Fruit fly (Drosophila melanogaster) whole organism, embryonic: ENCODE data around the gene CG3097.

Experiments used
- Bteb2 ChIP-seq: fragments of 200-800 bp; sonication (Bioruptor generic); optimal IDR thresholded peaks from 2 replicates; lab custom pipeline; 2016; ENCODE audit warnings: missing biosample characterization, missing genetic modification characterization
- CG10565 ChIP-seq: fragments of 200-800 bp; sonication (Bioruptor generic); optimal IDR thresholded peaks from 3 replicates; lab custom pipeline; 2016; ENCODE audit warnings: missing biosample characterization, mild to moderate bottlenecking, missing genetic modification characterization
- CG10979 ChIP-seq: fragments of 200-800 bp; sonication (Bioruptor generic); optimal IDR thresholded peaks from 2 replicates; lab custom pipeline; 2018; ENCODE audit warnings: missing biosample characterization, mild to moderate bottlenecking, missing genetic modification characterization, moderate library complexity
- CG11093 ChIP-seq: fragments of 200-800 bp; sonication (Bioruptor generic); IDR thresholded peaks from 3 replicates; pipeline ENCODE4 v1.3.6; 2022; ENCODE audit warnings: missing biosample characterization, missing genetic modification characterization
- CG11696 ChIP-seq: fragments of 200-800 bp; sonication (Bioruptor generic); IDR thresholded peaks from 2 replicates; pipeline ENCODE4 v1.3.6; 2022; ENCODE audit warnings: missing biosample characterization, missing genetic modification characterization
- CG12236 ChIP-seq: fragments of 200-800 bp; sonication (Bioruptor generic); optimal IDR thresholded peaks from 2 replicates; lab custom pipeline; 2016; ENCODE audit warnings: missing biosample characterization, missing genetic modification characterization
- CG12299 ChIP-seq: fragments of 200-800 bp; sonication (Bioruptor generic); optimal IDR thresholded peaks from 2 replicates; lab custom pipeline; 2018; ENCODE audit warnings: missing biosample characterization, mild to moderate bottlenecking, missing genetic modification characterization
- CG14050 ChIP-seq: fragments of 200-800 bp; sonication (Bioruptor generic); IDR thresholded peaks from 3 replicates; pipeline ENCODE4 v1.3.6; 2022; ENCODE audit warnings: missing biosample characterization, missing genetic modification characterization
- CG17385 ChIP-seq: fragments of 200-800 bp; sonication (Bioruptor generic); optimal IDR thresholded peaks from 3 replicates; lab custom pipeline; 2018; ENCODE audit warnings: missing biosample characterization, mild to moderate bottlenecking, missing genetic modification characterization
- CG17912 ChIP-seq: fragments of 200-800 bp; sonication (Bioruptor generic); optimal IDR thresholded peaks from 2 replicates; lab custom pipeline; 2018; ENCODE audit warnings: missing biosample characterization, mild to moderate bottlenecking, missing genetic modification characterization
- CG18011 ChIP-seq: fragments of 200-800 bp; sonication (Bioruptor generic); optimal IDR thresholded peaks from 2 replicates; lab custom pipeline; 2017; ENCODE audit warnings: missing biosample characterization, missing genetic modification characterization, mild to moderate bottlenecking, moderate library complexity, missing genotype
- CG18262 ChIP-seq: fragments of 200-800 bp; optimal IDR thresholded peaks from 3 replicates; lab custom pipeline; 2019; ENCODE audit warnings: missing biosample characterization, mild to moderate bottlenecking, missing genetic modification characterization, moderate library complexity
- CG2129 ChIP-seq: fragments of 200-800 bp; sonication (Bioruptor generic); IDR thresholded peaks from 2 replicates; pipeline ENCODE4 v1.3.6; 2022; ENCODE audit warnings: missing biosample characterization, missing genetic modification characterization; ENCODE audit not compliant: partially characterized antibody
- CG3163 ChIP-seq: fragments of 200-800 bp; sonication (Bioruptor generic); optimal IDR thresholded peaks from 3 replicates; lab custom pipeline; 2016; ENCODE audit warnings: missing biosample characterization, missing genetic modification characterization
- CG4360 ChIP-seq: fragments of 200-800 bp; sonication (Bioruptor generic); IDR thresholded peaks from 2 replicates; pipeline ENCODE4 v1.3.6; 2022; ENCODE audit warnings: missing biosample characterization, missing genetic modification characterization
- CG5953 ChIP-seq: fragments of 200-800 bp; sonication (Bioruptor generic); IDR thresholded peaks from 2 replicates; pipeline ENCODE4 v1.3.6; 2022; ENCODE audit warnings: missing biosample characterization, missing genetic modification characterization
- CG7372 ChIP-seq: fragments of 200-800 bp; sonication (Bioruptor generic); IDR thresholded peaks from 2 replicates; pipeline ENCODE4 v1.3.6; 2022; ENCODE audit warnings: missing biosample characterization, missing genetic modification characterization
- CG9727 ChIP-seq: fragments of 200-800 bp; sonication (Bioruptor generic); optimal IDR thresholded peaks from 3 replicates; lab custom pipeline; 2017; ENCODE audit warnings: missing biosample characterization, mild to moderate bottlenecking, missing genetic modification characterization
- CHES-1-like ChIP-seq: fragments of 200-800 bp; sonication (Bioruptor generic); optimal IDR thresholded peaks from 2 replicates; lab custom pipeline; 2016; ENCODE audit warnings: missing biosample characterization, missing genetic modification characterization
- CTCF ChIP-seq: fragments of 200-800 bp; sonication (Bioruptor generic); optimal IDR thresholded peaks from 2 replicates; lab custom pipeline; 2017; ENCODE audit warnings: missing biosample characterization, mild to moderate bottlenecking, missing genetic modification characterization, moderate library complexity
- CkIIα-i1 ChIP-seq: fragments of 200-800 bp; sonication (Bioruptor generic); IDR thresholded peaks from 2 replicates; pipeline ENCODE4 v1.3.6; 2022; ENCODE audit warnings: missing biosample characterization, missing genetic modification characterization
- E2f1 ChIP-seq: fragments of 200-800 bp; sonication (Bioruptor generic); IDR thresholded peaks from 2 replicates; pipeline ENCODE4 v1.3.6; 2022; ENCODE audit warnings: missing biosample characterization, missing genetic modification characterization
- H2.0 ChIP-seq: fragments of 200-800 bp; sonication (Bioruptor generic); IDR thresholded peaks from 2 replicates; pipeline ENCODE4 v1.3.6; 2022; ENCODE audit warnings: missing biosample characterization, missing genetic modification characterization
- Hr78 ChIP-seq, 2 experiments: fragments of 200-800 bp in 1 of 2; fragments of >200 bp in 1 of 2; sonication (Bioruptor generic) in 1 of 2; optimal IDR thresholded peaks; 2 replicates each; lab custom pipeline; 2017 to 2019; ENCODE audit warnings: missing biosample characterization in 2 of 2, missing genetic modification characterization in 2 of 2, mild to moderate bottlenecking in 1 of 2, moderate library complexity in 1 of 2
- Mrtf ChIP-seq: fragments of 200-800 bp; sonication (Bioruptor generic); IDR thresholded peaks from 3 replicates; pipeline ENCODE4 v1.3.6; 2022; ENCODE audit warnings: missing biosample characterization, missing genetic modification characterization
- NfI ChIP-seq: fragments of 200-800 bp; sonication (Bioruptor generic); optimal IDR thresholded peaks from 3 replicates; lab custom pipeline; 2018; ENCODE audit warnings: missing biosample characterization, mild to moderate bottlenecking, missing genetic modification characterization, moderate library complexity
- PHDP ChIP-seq: fragments of 200-800 bp; sonication (Bioruptor generic); optimal IDR thresholded peaks from 3 replicates; lab custom pipeline; 2018; ENCODE audit warnings: missing biosample characterization, mild to moderate bottlenecking, missing genetic modification characterization, moderate library complexity
- Trl ChIP-seq, 3 experiments: fragments of >200 bp in 2 of 3; fragments of 200-800 bp in 1 of 3; sonication (Bioruptor generic) in 1 of 3; optimal IDR thresholded peaks; 2 replicates in 1 of 3; 3 replicates in 2 of 3; lab custom pipeline; 2016 to 2017; ENCODE audit warnings: missing biosample characterization in 1 of 3, missing genetic modification characterization in 1 of 3
- YL-1 ChIP-seq: fragments of 200-800 bp; sonication (Bioruptor generic); optimal IDR thresholded peaks from 3 replicates; lab custom pipeline; 2017; ENCODE audit warnings: missing biosample characterization, mild to moderate bottlenecking, missing genetic modification characterization
- az2 ChIP-seq: fragments of 200-800 bp; sonication (Bioruptor generic); optimal IDR thresholded peaks from 3 replicates; lab custom pipeline; 2016; ENCODE audit warnings: missing biosample characterization, missing genetic modification characterization
- cad ChIP-seq: fragments of >200 bp; optimal IDR thresholded peaks from 2 replicates; lab custom pipeline; 2017; ENCODE audit warnings: missing biosample characterization, missing genetic modification characterization
- cg ChIP-seq: fragments of 200-800 bp; sonication (Bioruptor generic); optimal IDR thresholded peaks from 3 replicates; lab custom pipeline; 2019; ENCODE audit warnings: missing biosample characterization, mild to moderate bottlenecking, missing genetic modification characterization, moderate library complexity
- chinmo ChIP-seq: fragments of 200-800 bp; sonication (Bioruptor generic); IDR thresholded peaks from 4 replicates; pipeline ENCODE4 v1.3.6; 2022; ENCODE audit warnings: missing biosample characterization, missing genetic modification characterization; ENCODE audit not compliant: partially characterized antibody
- disco-r ChIP-seq: fragments of 200-800 bp; sonication (Bioruptor generic); optimal IDR thresholded peaks from 2 replicates; lab custom pipeline; 2016; ENCODE audit warnings: missing biosample characterization, missing genetic modification characterization
- dm ChIP-seq: fragments of 200-800 bp; sonication (Bioruptor generic); optimal IDR thresholded peaks from 3 replicates; lab custom pipeline; 2016; ENCODE audit warnings: missing biosample characterization, missing genetic modification characterization
- dmrt11E ChIP-seq: fragments of 200-800 bp; sonication (Bioruptor generic); optimal IDR thresholded peaks from 3 replicates; lab custom pipeline; 2018; ENCODE audit warnings: missing biosample characterization, mild to moderate bottlenecking, missing genetic modification characterization, moderate library complexity
- exex ChIP-seq: fragments of 200-800 bp; sonication (Bioruptor generic); optimal IDR thresholded peaks from 4 replicates; lab custom pipeline; 2018; ENCODE audit warnings: missing biosample characterization, mild to moderate bottlenecking, missing genetic modification characterization, moderate library complexity
- grn ChIP-seq: fragments of 200-800 bp; sonication (Bioruptor generic); optimal IDR thresholded peaks from 3 replicates; lab custom pipeline; 2017; ENCODE audit warnings: missing biosample characterization, missing genetic modification characterization
- insv ChIP-seq, 2 experiments: fragments of 200-800 bp; sonication (Bioruptor generic); optimal IDR thresholded peaks; 3 replicates each; lab custom pipeline; 2016 to 2018; ENCODE audit warnings: missing biosample characterization in 2 of 2, missing genetic modification characterization in 2 of 2
- lbe ChIP-seq: fragments of 200-800 bp; sonication (Bioruptor generic); optimal IDR thresholded peaks from 2 replicates; lab custom pipeline; 2016; ENCODE audit warnings: missing biosample characterization, mild to moderate bottlenecking, missing genetic modification characterization
- lov ChIP-seq, 2 experiments: fragments of 200-800 bp in 1 of 2; fragments of >200 bp in 1 of 2; sonication (Bioruptor generic) in 1 of 2; IDR thresholded peaks in 1 of 2; optimal IDR thresholded peaks in 1 of 2; 2 replicates in 1 of 2; 3 replicates in 1 of 2; pipeline versions ENCODE4 v1.3.6 to Lab custom; 2017 to 2022; ENCODE audit warnings: missing biosample characterization in 1 of 2, missing genetic modification characterization in 1 of 2
- nmo ChIP-seq: fragments of 200-800 bp; sonication (Bioruptor generic); optimal IDR thresholded peaks from 2 replicates; lab custom pipeline; 2018; ENCODE audit warnings: missing biosample characterization, mild to moderate bottlenecking, missing genetic modification characterization, moderate library complexity
- repo ChIP-seq: fragments of 200-800 bp; sonication (Bioruptor generic); optimal IDR thresholded peaks from 2 replicates; lab custom pipeline; 2016; ENCODE audit warnings: missing biosample characterization, missing genetic modification characterization
- row ChIP-seq: fragments of 200-800 bp; sonication (Bioruptor generic); IDR thresholded peaks from 3 replicates; pipeline ENCODE4 v1.3.6; 2022; ENCODE audit warnings: missing biosample characterization, missing genetic modification characterization
- scrt ChIP-seq: fragments of 200-800 bp; sonication (Bioruptor generic); optimal IDR thresholded peaks from 2 replicates; lab custom pipeline; 2018; ENCODE audit warnings: missing biosample characterization, mild to moderate bottlenecking, missing genetic modification characterization, moderate library complexity
- so ChIP-seq: fragments of 200-800 bp; sonication (Bioruptor generic); IDR thresholded peaks from 3 replicates; pipeline ENCODE4 v1.3.6; 2022; ENCODE audit warnings: missing biosample characterization, missing genetic modification characterization
- tap ChIP-seq: fragments of 200-800 bp; optimal IDR thresholded peaks from 3 replicates; lab custom pipeline; 2019; ENCODE audit warnings: missing biosample characterization, mild to moderate bottlenecking, missing genetic modification characterization, moderate library complexity
- tna ChIP-seq: fragments of 200-800 bp; sonication (Bioruptor generic); IDR thresholded peaks from 2 replicates; pipeline ENCODE4 v1.3.6; 2022; ENCODE audit warnings: missing biosample characterization, missing genetic modification characterization; ENCODE audit not compliant: partially characterized antibody
- ttk ChIP-seq: fragments of 200-800 bp; sonication (Bioruptor generic); IDR thresholded peaks from 2 replicates; pipeline ENCODE4 v2.1.2; 2022; ENCODE audit warnings: missing biosample characterization, missing genetic modification characterization
- zf30C ChIP-seq: fragments of 200-800 bp; sonication (Bioruptor generic); optimal IDR thresholded peaks from 3 replicates; lab custom pipeline; 2018; ENCODE audit warnings: missing biosample characterization, mild to moderate bottlenecking, missing genetic modification characterization

The CG3097 gene

dm6 chrX:5744992-5745732 lies 25.4 kb downstream of the CG3097 start (continued):
- TF ChIP-seq scrt (GFP tag; lab: Kevin White, UChicago), result no peak
- no peak for TF ChIP-seq CG2129 (GFP tag; lab: Robert Waterston, UW)
- peak in 1 of 2 experiments; percentile 36 for TF ChIP-seq Hr78 (GFP tag; optimal IDR thresholded peaks at IDR 0.05; lab: Kevin White, UChicago)
- no peak for TF ChIP-seq tap (tag; lab: Kevin White, UChicago)
- peak; percentile 37 for TF ChIP-seq CG18262
- no peak for TF ChIP-seq Bteb2 (GFP tag; lab: Kevin White, UChicago)
- TF ChIP-seq disco-r (GFP tag; lab: Kevin White, UChicago), result peak; percentile 0
- TF ChIP-seq YL-1 (GFP tag; lab: Kevin White, UChicago), result no peak
- TF ChIP-seq row (GFP tag; lab: Robert Waterston, UW), result peak; percentile 81
- TF ChIP-seq dmrt11E (tag; lab: Kevin White, UChicago), result no peak
- no peak for TF ChIP-seq cad
- no peak for TF ChIP-seq dm (GFP tag; lab: Kevin White, UChicago)
- peak; percentile 17 for TF ChIP-seq az2 (GFP tag; lab: Kevin White, UChicago)
- TF ChIP-seq CG17385 (GFP tag; lab: Kevin White, UChicago), result no peak
- no peak for TF ChIP-seq CG12299 (tag; lab: Kevin White, UChicago)
- TF ChIP-seq ttk (GFP tag; lab: Robert Waterston, UW), result no peak
- TF ChIP-seq CG14050 (GFP tag; lab: Robert Waterston, UW), result no peak
- peak; percentile 33 for TF ChIP-seq CG9727
- no peak for TF ChIP-seq repo (GFP tag; lab: Kevin White, UChicago)
- TF ChIP-seq exex (tag; lab: Kevin White, UChicago), result no peak
- no peak for TF ChIP-seq nmo
- TF ChIP-seq tna (GFP tag; lab: Robert Waterston, UW), result no peak
- TF ChIP-seq CG10979 (tag; lab: Kevin White, UChicago), result no peak
- no peak for TF ChIP-seq CG11696
- TF ChIP-seq CG5953 (GFP tag; lab: Robert Waterston, UW), result no peak
- no peak for TF ChIP-seq zf30C (GFP tag; lab: Kevin White, UChicago)
- no peak for TF ChIP-seq CTCF
- TF ChIP-seq CG18011 (GFP tag; lab: Kevin White, UChicago), result no peak
- TF ChIP-seq CHES-1-like (GFP tag; lab: Kevin White, UChicago), result no peak
- no peak for TF ChIP-seq so
- TF ChIP-seq Mrtf (GFP tag; lab: Robert Waterston, UW), result no peak
- TF ChIP-seq PHDP (tag; lab: Kevin White, UChicago), result no peak
- no peak for TF ChIP-seq E2f1
- TF ChIP-seq lbe (GFP tag; lab: Kevin White, UChicago), result no peak
- TF ChIP-seq NfI (GFP tag; lab: Kevin White, UChicago), result no peak
- TF ChIP-seq CG10565, result no peak
- TF ChIP-seq CkIIα-i1 (GFP tag; lab: Robert Waterston, UW), result no peak

- TF ChIP-seq CG12236 (GFP tag; lab: Kevin White, UChicago) (no peak), CG11093 (GFP tag; lab: Robert Waterston, UW) (no peak), chinmo (0 out of 4 replicates have a peak, but pooled peaks have one; percentile 29), Trl (optimal IDR thresholded peaks at IDR 0.05; lab: Kevin White, UChicago) (peak; percentile 22 to 48), Trl (GFP tag; optimal IDR thresholded peaks at IDR 0.05; lab: Kevin White, UChicago) (no peak), grn (peak; percentile 90), H2.0 (GFP tag; lab: Robert Waterston, UW) (no peak), cg (peak; percentile 60), CG3163 (GFP tag; lab: Kevin White, UChicago) (peak; percentile 83), CG17912 (GFP tag; lab: Kevin White, UChicago) (no peak), lov (optimal IDR thresholded peaks at IDR 0.05; lab: Kevin White, UChicago) (no peak), lov (GFP tag; IDR thresholded peaks at IDR 0.05; lab: Robert Waterston, UW) (no peak), CG7372 (peak; percentile 50; the same call in 1 of the 2 replicates), CG4360 (GFP tag; lab: Robert Waterston, UW) (peak; percentile 93), insv (GFP tag; optimal IDR thresholded peaks at IDR 0.05; lab: Kevin White, UChicago) (no peak), CG17385 (GFP tag; lab: Kevin White, UChicago) (no peak)
These were observed 26.2 kb downstream of the CG3097 start for dm6 chrX:5744277-5744846.
